ENCODE assay signal across 3 fruit fly cellular contexts in the genomic region with DNA sequence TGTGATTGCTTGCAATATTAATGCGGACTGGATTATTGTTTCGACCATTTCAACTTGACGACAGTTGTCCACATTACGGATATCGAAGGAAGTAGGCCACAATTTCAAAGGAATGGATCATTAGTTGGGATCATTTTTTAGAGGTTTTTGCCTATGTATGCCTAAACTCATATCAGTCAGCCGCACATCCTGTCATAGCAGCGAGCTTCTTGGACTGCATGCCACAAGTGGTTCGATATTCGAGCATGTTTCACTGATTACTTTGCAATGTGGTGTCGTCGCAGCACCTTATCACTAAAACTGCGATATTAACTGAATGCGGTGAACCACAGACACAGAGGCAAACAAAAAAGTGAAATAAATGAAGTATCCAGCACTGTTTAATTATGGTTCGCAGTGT.
TF ChIP-seq lines count a peak whose summit lies in the region.

No protein-coding gene starts in this region.

- no peak for TF ChIP-seq CTCF in whole organism, embryonic (GFP tag; optimal IDR thresholded peaks at IDR 0.05; lab: Kevin White, UChicago)

TF ChIP-seq in whole organism, adult, 20 proteins besides CTCF, POLR2A, EP300 and RAD21:
- peak; percentile 3 for TF ChIP-seq tj (GFP tag; optimal IDR thresholded peaks at IDR 0.05; lab: Kevin White, UChicago)
- TF ChIP-seq CG5204 (GFP tag; optimal IDR thresholded peaks at IDR 0.05; lab: Kevin White, UChicago): no peak

TF ChIP-seq in whole organism, embryonic, 481 proteins besides CTCF, POLR2A, EP300 and RAD21:
- TF ChIP-seq Lpt (GFP tag; optimal IDR thresholded peaks at IDR 0.05; lab: Kevin White, UChicago) (no peak), CG18011 (GFP tag; optimal IDR thresholded peaks at IDR 0.05; lab: Kevin White, UChicago) (peak; percentile 92), CG16863 (GFP tag; optimal IDR thresholded peaks at IDR 0.05; lab: Kevin White, UChicago) (no peak)
TF ChIP-seq in whole organism, embryonic: peak in this region for 1.

TF ChIP-seq in whole organism, wandering third instar larva, 38 proteins besides CTCF, POLR2A, EP300 and RAD21:
- TF ChIP-seq sage (GFP tag; optimal IDR thresholded peaks at IDR 0.05; lab: Kevin White, UChicago) (no peak), OdsH (GFP tag; optimal IDR thresholded peaks at IDR 0.05; lab: Kevin White, UChicago) (no peak), Hr83 (GFP tag; optimal IDR thresholded peaks at IDR 0.05; lab: Kevin White, UChicago; ENCODE audit: poor library complexity, severe bottlenecking) (no peak), N (GFP tag; optimal IDR thresholded peaks at IDR 0.05; lab: Kevin White, UChicago) (no peak), dmrt93B (GFP tag; optimal IDR thresholded peaks at IDR 0.05; lab: Kevin White, UChicago) (no peak), foxo (GFP tag; optimal IDR thresholded peaks at IDR 0.05; lab: Kevin White, UChicago) (no peak), Hnf4 (GFP tag; optimal IDR thresholded peaks at IDR 0.05; lab: Kevin White, UChicago) (no peak), woc (GFP tag; optimal IDR thresholded peaks at IDR 0.05; lab: Kevin White, UChicago) (no peak), Rel (GFP tag; optimal IDR thresholded peaks at IDR 0.05; lab: Kevin White, UChicago) (no peak), Rel (tag; optimal IDR thresholded peaks at IDR 0.05; lab: Kevin White, UChicago) (peak; percentile 32)
